Fruit fly (Drosophila melanogaster): ENCODE results near the gene CG6834.
A peak's percentile ranks its signal among the peaks of the same experiment; 100 is the strongest.

Gene CG6834

DNA sequence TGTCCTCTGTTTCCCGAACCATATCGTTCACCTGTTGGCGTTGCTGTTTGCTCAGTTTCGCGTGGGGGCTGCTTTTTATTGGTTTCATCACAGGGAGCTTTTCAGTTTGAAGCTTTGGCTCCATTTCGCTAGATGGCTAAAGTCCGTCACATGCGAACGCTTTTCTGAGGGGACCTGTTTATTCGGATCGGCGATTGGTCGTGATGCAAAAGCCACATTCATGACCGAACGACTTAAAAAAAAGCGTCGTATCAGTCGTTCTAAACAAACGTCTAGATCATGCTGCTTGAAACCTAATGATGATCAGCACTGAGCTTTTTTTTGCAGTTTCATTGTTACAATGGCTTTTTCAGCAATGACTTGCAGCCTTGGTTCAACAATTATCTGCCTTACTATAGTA, 2.0 kb upstream of the CG6834 start, which contains the start of gene CG6908 (continued):
- no peak for TF ChIP-seq Abd-B (GFP tag; optimal IDR thresholded peaks at IDR 0.05)
- no peak for TF ChIP-seq rgr (GFP tag; optimal IDR thresholded peaks at IDR 0.05)
- TF ChIP-seq foxo (GFP tag; optimal IDR thresholded peaks at IDR 0.05) = no peak
- no peak for TF ChIP-seq pan (optimal IDR thresholded peaks at IDR 0.05)
- TF ChIP-seq N (GFP tag; optimal IDR thresholded peaks at IDR 0.05) = no peak
- no peak for TF ChIP-seq jim (GFP tag; optimal IDR thresholded peaks at IDR 0.05)
- TF ChIP-seq CG32264 (GFP tag; optimal IDR thresholded peaks at IDR 0.05) = no peak
- TF ChIP-seq dsf (GFP tag; optimal IDR thresholded peaks at IDR 0.05; ENCODE audit: borderline replicate concordance) = no peak
- no peak for TF ChIP-seq br (GFP tag; optimal IDR thresholded peaks at IDR 0.05)
- TF ChIP-seq Jra (GFP tag; optimal IDR thresholded peaks at IDR 0.05) = no peak
- TF ChIP-seq OdsH (GFP tag; optimal IDR thresholded peaks at IDR 0.05) = no peak
- peak; percentile 78 for TF ChIP-seq Vsx2 (GFP tag; optimal IDR thresholded peaks at IDR 0.05; ENCODE audit: partially characterized antibody)
- no peak for TF ChIP-seq Myc (optimal IDR thresholded peaks at IDR 0.05)
- no peak for TF ChIP-seq Sp1 (GFP tag; optimal IDR thresholded peaks at IDR 0.05)
- TF ChIP-seq Mio (GFP tag; optimal IDR thresholded peaks at IDR 0.05) = no peak

DNA sequence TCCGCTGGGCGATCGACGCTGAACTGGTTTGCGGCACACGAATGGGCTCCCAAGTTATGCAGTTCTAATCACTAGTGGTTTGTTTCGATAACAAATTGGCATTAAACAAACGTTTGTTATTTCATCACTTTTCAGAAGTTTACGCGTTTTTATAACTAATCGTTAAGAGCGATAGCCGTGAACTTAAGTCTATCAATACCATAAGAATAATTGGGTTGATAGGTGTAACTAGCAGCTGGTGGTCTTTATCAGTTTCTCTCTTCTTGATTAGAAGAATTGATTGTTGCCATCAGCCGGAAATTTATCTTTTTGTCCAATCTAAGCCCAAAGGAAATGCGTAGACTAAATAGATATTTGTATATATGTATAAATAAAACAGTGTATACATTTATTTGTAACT, 3.6 kb downstream of the CG6834 start, which contains the start of gene CG6830:
Gene CG6830, minus strand, starts transcription at position 27 of the 400 bp plus-strand sequence.
- TF ChIP-seq rgr (GFP tag; optimal IDR thresholded peaks at IDR 0.05) (no peak), HLH106 (tag; optimal IDR thresholded peaks at IDR 0.05) (no peak), ey (GFP tag; optimal IDR thresholded peaks at IDR 0.05) (no peak), N (GFP tag; optimal IDR thresholded peaks at IDR 0.05) (no peak), Vsx2 (GFP tag; optimal IDR thresholded peaks at IDR 0.05; ENCODE audit: partially characterized antibody) (no peak), pan (optimal IDR thresholded peaks at IDR 0.05) (no peak), Dfd (GFP tag; optimal IDR thresholded peaks at IDR 0.05) (no peak), usp (GFP tag; optimal IDR thresholded peaks at IDR 0.05) (no peak), sage (GFP tag; optimal IDR thresholded peaks at IDR 0.05) (no peak), lola (GFP tag; optimal IDR thresholded peaks at IDR 0.05) (no peak), OdsH (GFP tag; optimal IDR thresholded peaks at IDR 0.05) (no peak), CG32264 (GFP tag; optimal IDR thresholded peaks at IDR 0.05) (no peak), Hr78 (GFP tag; optimal IDR thresholded peaks at IDR 0.05) (no peak), Jra (GFP tag; optimal IDR thresholded peaks at IDR 0.05) (no peak), h (GFP tag; optimal IDR thresholded peaks at IDR 0.05) (no peak), CG9705 (GFP tag; optimal IDR thresholded peaks at IDR 0.05) (no peak)

DNA sequence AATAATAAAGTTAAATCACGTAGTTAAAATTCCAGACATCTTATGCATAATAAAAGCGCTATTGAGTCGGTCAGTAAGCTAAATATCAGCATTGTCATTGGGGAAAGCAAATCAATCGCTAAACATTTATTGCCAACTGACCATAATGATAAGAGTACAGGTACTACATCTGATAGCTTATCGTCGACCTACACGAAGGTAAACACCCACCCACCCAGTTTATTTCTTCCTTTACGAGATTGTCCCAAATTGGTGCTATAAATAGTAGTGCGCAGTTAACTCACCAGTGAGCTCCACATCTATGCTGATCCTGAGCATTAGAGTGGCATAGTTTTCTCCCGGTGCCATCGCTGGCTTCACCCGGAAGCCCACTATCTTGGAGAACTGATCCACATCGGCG, 4.3 kb downstream of the CG6834 start:
- TF ChIP-seq HLH106 (tag; optimal IDR thresholded peaks at IDR 0.05) (no peak), Rel (GFP tag; optimal IDR thresholded peaks at IDR 0.05) (no peak), Rel (tag; optimal IDR thresholded peaks at IDR 0.05) (peak; percentile 31), N (GFP tag; optimal IDR thresholded peaks at IDR 0.05) (no peak), Sp1 (GFP tag; optimal IDR thresholded peaks at IDR 0.05) (peak; percentile 14)

DNA sequence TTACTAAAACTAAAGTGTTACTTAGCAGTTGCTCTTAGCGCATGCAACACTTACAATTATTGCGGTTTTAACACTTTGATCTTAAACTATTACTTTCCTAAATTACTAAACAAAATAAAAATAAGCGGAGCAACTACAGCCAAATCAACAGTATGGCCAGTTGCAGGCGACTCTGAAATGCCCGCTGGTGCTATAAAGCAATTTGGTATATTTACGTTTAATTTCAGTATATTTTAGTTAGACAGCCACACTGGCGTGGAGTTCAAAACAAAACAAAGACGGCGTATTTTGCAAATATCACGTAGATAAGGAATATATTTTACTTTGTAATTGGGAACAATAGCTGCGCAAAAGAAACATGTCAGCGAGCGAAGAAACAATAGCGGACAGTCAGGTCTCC, 8.4 kb downstream of the CG6834 start, which contains the start of the genes Taf12 and Ho:
Gene Taf12, minus strand, starts transcription at position 178 of the 400 bp plus-strand sequence.
Gene Ho, plus strand, starts transcription at position 231 of the 400 bp plus-strand sequence.
- TF ChIP-seq CrebA (GFP tag; optimal IDR thresholded peaks at IDR 0.05; ENCODE audit: borderline replicate concordance) (no peak), CG32264 (GFP tag; optimal IDR thresholded peaks at IDR 0.05) (no peak), fru (GFP tag; optimal IDR thresholded peaks at IDR 0.05) (no peak), sage (GFP tag; optimal IDR thresholded peaks at IDR 0.05) (no peak), usp (GFP tag; optimal IDR thresholded peaks at IDR 0.05) (no peak), jim (GFP tag; optimal IDR thresholded peaks at IDR 0.05) (no peak), Hr83 (GFP tag; optimal IDR thresholded peaks at IDR 0.05; ENCODE audit: poor library complexity, severe bottlenecking) (peak; percentile 28), Rel (GFP tag; optimal IDR thresholded peaks at IDR 0.05) (no peak), Rel (tag; optimal IDR thresholded peaks at IDR 0.05) (peak; percentile 64), psq (GFP tag; optimal IDR thresholded peaks at IDR 0.05) (peak; percentile 23), Dif (GFP tag; optimal IDR thresholded peaks at IDR 0.05; ENCODE audit: partially characterized antibody) (no peak), pan (optimal IDR thresholded peaks at IDR 0.05) (no peak), N (GFP tag; optimal IDR thresholded peaks at IDR 0.05) (no peak), h (GFP tag; optimal IDR thresholded peaks at IDR 0.05) (peak; percentile 36), woc (GFP tag; optimal IDR thresholded peaks at IDR 0.05) (no peak), Hr78 (GFP tag; optimal IDR thresholded peaks at IDR 0.05) (no peak), Mio (GFP tag; optimal IDR thresholded peaks at IDR 0.05) (no peak), dsf (GFP tag; optimal IDR thresholded peaks at IDR 0.05; ENCODE audit: borderline replicate concordance) (no peak), br (GFP tag; optimal IDR thresholded peaks at IDR 0.05) (no peak), Vsx2 (GFP tag; optimal IDR thresholded peaks at IDR 0.05; ENCODE audit: partially characterized antibody) (no peak), sv (GFP tag; optimal IDR thresholded peaks at IDR 0.05) (no peak), OdsH (GFP tag; optimal IDR thresholded peaks at IDR 0.05) (peak; percentile 24), CG9705 (GFP tag; optimal IDR thresholded peaks at IDR 0.05) (no peak), Dfd (GFP tag; optimal IDR thresholded peaks at IDR 0.05) (no peak), brk (GFP tag; optimal IDR thresholded peaks at IDR 0.05) (no peak), dl (GFP tag; optimal IDR thresholded peaks at IDR 0.05; ENCODE audit: insufficient read depth in 1 of 2, partially characterized antibody in 2 of 2) (no peak), tai (GFP tag; optimal IDR thresholded peaks at IDR 0.05) (no peak), foxo (GFP tag; optimal IDR thresholded peaks at IDR 0.05) (no peak), Sp1 (GFP tag; optimal IDR thresholded peaks at IDR 0.05) (peak; percentile 40), lola (GFP tag; optimal IDR thresholded peaks at IDR 0.05) (no peak), ey (GFP tag; optimal IDR thresholded peaks at IDR 0.05) (peak; percentile 0), Jra (GFP tag; optimal IDR thresholded peaks at IDR 0.05) (peak; percentile 46), HLH106 (tag; optimal IDR thresholded peaks at IDR 0.05) (no peak), Myc (optimal IDR thresholded peaks at IDR 0.05) (no peak), Abd-B (GFP tag; optimal IDR thresholded peaks at IDR 0.05) (no peak), GATAd (GFP tag; optimal IDR thresholded peaks at IDR 0.05) (no peak), rgr (GFP tag; optimal IDR thresholded peaks at IDR 0.05) (peak; percentile 29), Hnf4 (GFP tag; optimal IDR thresholded peaks at IDR 0.05) (peak; percentile 44), dmrt93B (GFP tag; optimal IDR thresholded peaks at IDR 0.05) (no peak)
